Worm (Caenorhabditis elegans) whole organism, L2 larva: ENCODE measurements around the gene wago-10.

ENCODE experiments used
- R02D3.7 ChIP-seq: fragments of 150-350 bp; optimal IDR thresholded peaks from 2 replicates; lab custom pipeline; 2014; ENCODE audit warnings: missing biosample characterization, missing genetic modification characterization
- Y55F3AM.14 ChIP-seq: fragments of 200-800 bp; sonication (Bioruptor generic); optimal IDR thresholded peaks from 2 replicates; lab custom pipeline; 2018; ENCODE audit warnings: mild to moderate bottlenecking, missing genetic modification characterization, missing compliant biosample characterization
- ZK546.5 ChIP-seq: sonication (generic microtip); optimal IDR thresholded peaks from 2 replicates; lab custom pipeline; 2017; ENCODE audit warnings: missing biosample characterization, missing genetic modification characterization
- alr-1 ChIP-seq: fragments of 150-350 bp; optimal IDR thresholded peaks from 2 replicates; lab custom pipeline; 2014; ENCODE audit warnings: missing biosample characterization, missing genetic modification characterization
- ceh-16 ChIP-seq: fragments of 150-350 bp; optimal IDR thresholded peaks from 2 replicates; lab custom pipeline; 2014; ENCODE audit warnings: missing biosample characterization, missing genetic modification characterization
- crh-2 ChIP-seq: sonication (generic microtip); optimal IDR thresholded peaks from 2 replicates; lab custom pipeline; 2017; ENCODE audit warnings: missing biosample characterization, missing genetic modification characterization
- dmd-4 ChIP-seq: sonication (generic microtip); optimal IDR thresholded peaks from 2 replicates; lab custom pipeline; 2017; ENCODE audit warnings: missing biosample characterization, missing genetic modification characterization
- egl-27 ChIP-seq: sonication (generic microtip); optimal IDR thresholded peaks from 3 replicates; lab custom pipeline; 2017; ENCODE audit warnings: missing biosample characterization, missing genetic modification reagents, missing genetic modification characterization
- elt-1 ChIP-seq: fragments of 150-350 bp; optimal IDR thresholded peaks from 2 replicates; lab custom pipeline; 2014; ENCODE audit warnings: missing biosample characterization, missing genetic modification characterization
- lin-11 ChIP-seq: fragments of 150-350 bp; sonication (generic microtip); optimal IDR thresholded peaks from 2 replicates; lab custom pipeline; 2014; ENCODE audit warnings: missing biosample characterization, missing genetic modification characterization, inconsistent platforms, mixed read lengths
- lin-13 ChIP-seq: fragments of 150-350 bp; optimal IDR thresholded peaks from 2 replicates; lab custom pipeline; 2014; ENCODE audit warnings: missing biosample characterization, missing genetic modification reagents, missing genetic modification characterization
- lin-39 ChIP-seq: fragments of 150-350 bp; optimal IDR thresholded peaks from 2 replicates; lab custom pipeline; 2014; ENCODE audit warnings: missing biosample characterization, missing genetic modification reagents, missing genetic modification characterization
- lsy-2 ChIP-seq, 2 experiments: fragments of 150-350 bp in 1 of 2; sonication (generic microtip) in 1 of 2; optimal IDR thresholded peaks; 2 replicates each; lab custom pipeline; 2014 to 2017; ENCODE audit warnings: missing biosample characterization in 2 of 2, missing genetic modification characterization in 2 of 2
- mab-5 ChIP-seq: fragments of 150-350 bp; optimal IDR thresholded peaks from 2 replicates; lab custom pipeline; 2014; ENCODE audit warnings: missing biosample characterization, missing genetic modification characterization
- mbf-1 ChIP-seq: sonication (generic microtip); optimal IDR thresholded peaks from 2 replicates; lab custom pipeline; 2017; ENCODE audit warnings: missing biosample characterization, missing genetic modification characterization
- mdl-1 ChIP-seq, 2 experiments: fragments of 150-350 bp in 1 of 2; sonication (generic microtip) in 1 of 2; optimal IDR thresholded peaks; 2 replicates each; lab custom pipeline; 2017; ENCODE audit warnings: missing biosample characterization in 2 of 2, missing genetic modification characterization in 2 of 2
- nhr-10 ChIP-seq: sonication (generic microtip); optimal IDR thresholded peaks from 2 replicates; lab custom pipeline; 2017; ENCODE audit warnings: missing biosample characterization, missing genetic modification characterization
- nhr-11 ChIP-seq: fragments of 150-350 bp; optimal IDR thresholded peaks from 2 replicates; lab custom pipeline; 2014; ENCODE audit warnings: missing biosample characterization, missing genetic modification characterization
- nhr-12 ChIP-seq: fragments of 150-350 bp; optimal IDR thresholded peaks from 2 replicates; lab custom pipeline; 2014; ENCODE audit warnings: missing biosample characterization, missing genetic modification characterization
- nhr-129 ChIP-seq: fragments of 150-350 bp; optimal IDR thresholded peaks from 2 replicates; lab custom pipeline; 2014; ENCODE audit warnings: missing biosample characterization, missing genetic modification characterization
- nhr-21 ChIP-seq: fragments of 150-350 bp; optimal IDR thresholded peaks from 2 replicates; lab custom pipeline; 2014; ENCODE audit warnings: missing biosample characterization, missing genetic modification characterization
- nhr-23 ChIP-seq: fragments of 150-350 bp; optimal IDR thresholded peaks from 2 replicates; lab custom pipeline; 2014; ENCODE audit warnings: missing biosample characterization, missing genetic modification reagents, missing genetic modification characterization
- nhr-237 ChIP-seq: fragments of 150-350 bp; optimal IDR thresholded peaks from 2 replicates; lab custom pipeline; 2014; ENCODE audit warnings: missing biosample characterization, missing genetic modification characterization
- nhr-25 ChIP-seq: fragments of 150-350 bp; sonication (generic microtip); optimal IDR thresholded peaks from 3 replicates; lab custom pipeline; 2014; ENCODE audit warnings: missing biosample characterization, missing genetic modification characterization
- nhr-6 ChIP-seq: fragments of 150-350 bp; optimal IDR thresholded peaks from 2 replicates; lab custom pipeline; 2014; ENCODE audit warnings: missing biosample characterization, missing genetic modification characterization
- nhr-77 ChIP-seq: fragments of 150-350 bp; optimal IDR thresholded peaks from 2 replicates; lab custom pipeline; 2014; ENCODE audit warnings: missing biosample characterization, missing genetic modification characterization
- sem-4 ChIP-seq: fragments of 150-350 bp; optimal IDR thresholded peaks from 2 replicates; lab custom pipeline; 2014; ENCODE audit warnings: missing biosample characterization, missing genetic modification reagents, missing genetic modification characterization
- sma-3 ChIP-seq: sonication (generic microtip); optimal IDR thresholded peaks from 2 replicates; lab custom pipeline; 2016; ENCODE audit warnings: missing genetic modification reagents, missing genetic modification characterization, missing compliant biosample characterization
- sma-9 ChIP-seq, 2 experiments: fragments of 150-350 bp in 1 of 2; sonication (generic microtip) in 1 of 2; optimal IDR thresholded peaks; 2 replicates each; lab custom pipeline; 2014 to 2016; ENCODE audit warnings: missing genetic modification characterization in 2 of 2, mild to moderate bottlenecking in 1 of 2, missing biosample characterization in 1 of 2, missing compliant biosample characterization in 1 of 2, missing genetic modification reagents in 1 of 2, moderate library complexity in 1 of 2
- snpc-4 ChIP-seq: fragments of 150-350 bp; optimal IDR thresholded peaks from 2 replicates; lab custom pipeline; 2014; ENCODE audit warnings: missing biosample characterization, missing genetic modification characterization
- unc-55 ChIP-seq: fragments of 150-350 bp; sonication (generic microtip); optimal IDR thresholded peaks from 3 replicates; lab custom pipeline; 2014; ENCODE audit warnings: missing biosample characterization, missing genetic modification reagents, missing genetic modification characterization
- ztf-4 ChIP-seq: fragments of 150-350 bp; optimal IDR thresholded peaks from 2 replicates; lab custom pipeline; 2014; ENCODE audit warnings: missing biosample characterization, missing genetic modification characterization

Gene wago-10

DNA sequence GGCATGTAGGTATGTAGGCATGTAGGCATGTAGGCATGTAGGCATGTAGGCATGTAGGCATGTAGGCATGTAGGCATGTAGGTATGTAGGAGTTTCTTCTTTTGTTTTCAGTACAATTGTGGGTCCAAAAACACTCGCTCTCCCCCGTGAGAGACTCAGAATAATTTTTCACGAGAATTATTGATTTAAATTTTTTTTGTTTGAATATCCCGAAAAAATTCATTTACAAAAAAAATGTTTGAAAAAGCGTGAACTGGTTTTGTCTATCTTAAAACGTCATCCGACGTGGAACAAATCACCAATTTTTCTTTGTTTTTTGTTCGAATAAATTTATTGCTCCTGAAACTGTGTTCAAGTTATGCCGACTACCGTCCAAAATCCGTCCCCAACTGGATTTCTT lies at the start of gene wago-10:
Gene wago-10 (plus strand): TSS at position 301 of the 400 bp plus-strand sequence.
- no peak for TF ChIP-seq elt-1

- TF ChIP-seq nhr-10 (tag; lab: Kevin White, UChicago) (no peak), nhr-77 (tag; lab: Kevin White, UChicago) (no peak), unc-55 (GFP tag; lab: Kevin White, UChicago) (no peak), mdl-1 (tag; optimal IDR thresholded peaks at IDR 0.05; lab: Kevin White, UChicago) (no peak), sma-9 (GFP tag; optimal IDR thresholded peaks at IDR 0.05; lab: Kevin White, UChicago) (no peak), sma-9 (tag; optimal IDR thresholded peaks at IDR 0.05; lab: Kevin White, UChicago) (no peak), mbf-1 (tag; lab: Kevin White, UChicago) (no peak), ztf-4 (tag; lab: Kevin White, UChicago) (no peak)
Observed at ce11 chrV:295802-296201, 47.4 kb upstream of the wago-10 start.

DNA sequence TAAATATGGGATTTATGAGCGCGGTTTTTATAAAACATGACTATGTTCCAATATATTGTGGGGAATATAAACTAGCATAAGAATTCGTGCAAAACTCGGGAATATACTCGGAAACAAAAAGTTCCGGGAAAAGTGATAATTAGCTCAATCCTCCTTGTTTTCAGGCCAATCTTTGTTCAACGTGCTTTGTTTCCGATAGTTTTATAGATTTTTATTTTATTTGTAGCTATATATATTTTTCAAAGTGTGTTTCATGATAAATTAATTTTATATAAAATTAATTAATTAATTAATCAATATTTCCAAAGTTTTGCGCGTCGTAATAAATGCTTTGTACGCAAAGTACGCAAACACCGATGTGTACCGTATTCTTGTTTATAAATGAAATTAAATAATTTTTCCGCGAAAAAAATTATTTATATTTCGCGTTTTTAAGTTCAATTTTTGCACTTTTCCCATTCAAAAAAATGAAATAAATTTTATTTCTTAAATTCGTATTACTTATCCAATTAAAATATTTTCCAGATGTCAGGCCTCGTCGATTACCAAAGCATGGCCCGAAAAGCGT lies 45.7 kb upstream of the wago-10 start, which contains the start of gene F33E11.2:
Gene F33E11.2 (plus strand): TSS at position 524 of the 568 bp plus-strand sequence.
- TF ChIP-seq Y55F3AM.14 (GFP tag; lab: Kevin White, UChicago) (no peak), egl-27 (tag; lab: Kevin White, UChicago) (no peak), crh-2 (tag; lab: Kevin White, UChicago) (no peak), nhr-129 (no peak), lin-39 (no peak), R02D3.7 (tag; lab: Kevin White, UChicago) (no peak), alr-1 (no peak)

- TF ChIP-seq ceh-16 (tag; lab: Kevin White, UChicago): no peak
- no peak for TF ChIP-seq ZK546.5 (tag; lab: Kevin White, UChicago)
- TF ChIP-seq nhr-25 (tag; lab: Kevin White, UChicago): no peak
- TF ChIP-seq mab-5: no peak
- no peak for TF ChIP-seq nhr-6 (tag; lab: Kevin White, UChicago)
- no peak for TF ChIP-seq nhr-12
- no peak for TF ChIP-seq nhr-237
- no peak for TF ChIP-seq snpc-4
- no peak for TF ChIP-seq nhr-11 (tag; lab: Kevin White, UChicago)
- no peak for TF ChIP-seq sma-3 (GFP tag; lab: Kevin White, UChicago)
- no peak for TF ChIP-seq R02D3.7 (tag; lab: Kevin White, UChicago)
- no peak for TF ChIP-seq nhr-21 (tag; lab: Kevin White, UChicago)
- TF ChIP-seq lin-13 (GFP tag; lab: Kevin White, UChicago): no peak
- TF ChIP-seq dmd-4: no peak
Observed at ce11 chrV:298395-298794, 44.8 kb upstream of the wago-10 start.

DNA sequence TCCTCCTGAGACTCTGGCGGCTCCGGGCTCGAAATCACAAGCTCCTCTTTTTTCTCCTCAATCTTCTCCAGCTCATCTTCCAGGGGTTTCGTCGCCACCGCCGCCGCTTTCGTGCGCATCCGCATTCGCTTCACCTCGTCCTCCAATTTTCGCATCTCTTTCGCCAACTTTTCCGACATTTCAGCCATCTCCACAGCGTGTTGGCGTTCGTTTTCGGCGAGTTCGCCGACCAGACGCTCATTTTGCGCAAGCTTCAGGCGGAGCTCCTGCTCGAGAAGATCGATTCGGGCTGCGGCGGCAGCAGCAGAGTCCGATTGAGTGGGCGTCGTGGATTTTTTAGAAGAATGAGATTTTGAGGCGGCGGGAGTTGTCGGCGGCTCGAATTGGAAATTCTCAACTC lies 40.0 kb upstream of the wago-10 start:
- TF ChIP-seq lsy-2 (tag; optimal IDR thresholded peaks at IDR 0.05; lab: Kevin White, UChicago) (no peak), lin-39 (no peak), ceh-16 (tag; lab: Kevin White, UChicago) (no peak), nhr-25 (tag; lab: Kevin White, UChicago) (no peak), nhr-10 (tag; lab: Kevin White, UChicago) (no peak), sem-4 (tag; lab: Kevin White, UChicago) (no peak), lin-13 (GFP tag; lab: Kevin White, UChicago) (no peak), lin-11 (tag; lab: Kevin White, UChicago) (no peak), nhr-23 (no peak), sma-9 (GFP tag; optimal IDR thresholded peaks at IDR 0.05; lab: Kevin White, UChicago) (no peak), sma-9 (tag; optimal IDR thresholded peaks at IDR 0.05; lab: Kevin White, UChicago) (no peak)
- TF ChIP-seq, all 48 proteins: peak for 0

ce11 chrV:304613-305012 lies 38.6 kb upstream of the wago-10 start, which contains the start of gene F33E11.3:
TSS of gene F33E11.3 (minus strand) at chrV:304713.
- TF ChIP-seq unc-55 (GFP tag; lab: Kevin White, UChicago) (peak; percentile 2), nhr-12 (no peak)
